Worm (Caenorhabditis elegans): ENCODE data around the gene cec-6.

The cec-6 gene

DNA sequence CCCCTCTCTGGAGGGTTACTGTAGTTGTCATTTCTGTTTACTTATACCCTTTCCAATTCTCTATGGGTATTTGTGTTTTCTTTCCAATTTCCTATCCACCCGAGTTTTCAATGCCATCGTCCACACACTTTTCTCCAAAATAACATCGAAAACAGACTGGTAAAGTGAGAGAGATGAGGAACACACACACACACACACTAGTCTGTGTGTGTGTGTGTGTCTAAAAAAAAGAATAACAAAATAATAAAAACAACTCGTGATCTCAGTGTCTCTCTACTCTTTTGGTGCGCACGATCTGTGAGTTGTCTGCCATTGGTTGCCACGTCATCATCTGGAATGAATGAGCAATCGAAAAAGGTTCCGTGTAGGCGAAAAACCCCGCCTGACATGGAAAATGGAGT, 41.7 kb downstream of the cec-6 start (continued):
- TF ChIP-seq daf-12 (tag; optimal IDR thresholded peaks at IDR 0.05) = no peak
- TF ChIP-seq egl-27 (tag; optimal IDR thresholded peaks at IDR 0.05) = no peak
- no peak for TF ChIP-seq tag-97 (GFP tag; IDR thresholded peaks at IDR 0.05)
- TF ChIP-seq nhr-41 (GFP tag; IDR thresholded peaks at IDR 0.05) = no peak
- peak; percentile 64 for TF ChIP-seq nhr-28 (tag; optimal IDR thresholded peaks at IDR 0.05)
- TF ChIP-seq hlh-11 (tag; optimal IDR thresholded peaks at IDR 0.05) = peak; percentile 26
- TF ChIP-seq arid-1 (GFP tag; conservative IDR thresholded peaks at IDR 0.05) = no peak
- TF ChIP-seq dve-1 (tag; optimal IDR thresholded peaks at IDR 0.05; ENCODE audit: insufficient read depth) = peak; percentile 46
- peak in 1 of 2 experiments; percentile 96 for TF ChIP-seq daf-16 (GFP tag; optimal IDR thresholded peaks at IDR 0.05)
- peak; percentile 83 for TF ChIP-seq daf-16 (tag; optimal IDR thresholded peaks at IDR 0.05)
- TF ChIP-seq ceh-28 (tag; optimal IDR thresholded peaks at IDR 0.05) = no peak
- peak in 1 of 2 experiments; percentile 39 for TF ChIP-seq mdl-1 (tag; optimal IDR thresholded peaks at IDR 0.05)
- no peak for TF ChIP-seq hmg-1.1 (GFP tag; IDR thresholded peaks at IDR 0.05)
- no peak for TF ChIP-seq nhr-102 (tag; optimal IDR thresholded peaks at IDR 0.05)
- TF ChIP-seq nhr-42 (GFP tag; IDR thresholded peaks at IDR 0.05) = no peak
- TF ChIP-seq lim-7 (GFP tag; IDR thresholded peaks at IDR 0.05) = no peak

DNA sequence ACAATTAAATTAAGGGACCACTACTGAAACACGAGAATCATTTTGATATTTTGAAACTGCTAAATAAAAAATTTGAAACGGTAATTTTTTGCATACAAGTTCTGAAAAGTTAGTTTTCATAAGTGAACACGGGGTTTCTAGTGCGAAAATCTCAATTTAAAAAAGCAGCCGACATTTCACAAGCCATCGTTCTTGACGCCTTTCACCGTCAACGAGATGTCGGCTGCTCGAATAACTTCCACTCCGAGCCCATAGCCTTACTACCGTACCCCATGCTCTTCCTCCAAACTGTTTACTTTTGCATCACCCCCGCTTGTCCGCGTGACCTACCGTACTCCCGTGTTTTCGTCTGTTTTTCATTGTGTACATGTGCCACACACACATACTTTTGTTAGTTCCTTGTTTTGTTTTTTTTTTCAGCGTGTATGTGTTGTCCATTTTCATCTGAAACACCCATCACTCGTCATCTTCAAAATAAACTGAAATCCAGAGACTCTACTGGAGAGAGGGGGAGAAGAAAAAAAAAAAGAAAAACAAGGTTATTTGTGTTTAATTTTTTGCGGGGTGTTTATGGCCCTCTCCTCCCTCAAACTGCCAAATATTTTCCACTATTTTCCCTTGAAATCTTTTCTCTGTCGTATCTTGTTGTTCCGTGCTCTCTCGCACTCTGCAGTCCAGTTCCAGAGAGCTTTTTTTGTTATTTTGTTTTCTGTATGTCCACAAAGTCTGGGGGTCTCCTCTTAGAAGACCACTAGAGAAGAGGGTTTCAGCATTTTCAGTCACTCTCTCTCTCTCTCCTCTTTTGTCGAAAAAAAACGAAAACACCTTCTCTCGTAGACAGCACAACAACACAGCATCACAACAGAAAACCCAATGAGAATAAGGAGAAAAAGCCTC, 43.6 kb downstream of the cec-6 start:
- TF ChIP-seq pha-4 (GFP tag; IDR thresholded peaks at IDR 0.05) = no peak
- peak; percentile 28 for TF ChIP-seq pha-4 (tag; optimal IDR thresholded peaks at IDR 0.05)
- TF ChIP-seq daf-19 (GFP tag; conservative IDR thresholded peaks at IDR 0.05) = no peak
- no peak for TF ChIP-seq zfp-2 (tag; optimal IDR thresholded peaks at IDR 0.05)
- TF ChIP-seq lin-15B (tag; optimal IDR thresholded peaks at IDR 0.05) = no peak
- peak; percentile 61 for TF ChIP-seq aha-1 (tag)
- TF ChIP-seq egl-27 (tag; optimal IDR thresholded peaks at IDR 0.05) = no peak
- TF ChIP-seq daf-16 (GFP tag; optimal IDR thresholded peaks at IDR 0.05) = peak in 1 of 2 experiments; percentile 99
- peak; percentile 32 for TF ChIP-seq daf-16 (tag; optimal IDR thresholded peaks at IDR 0.05)
- no peak for TF ChIP-seq ceh-20 (GFP tag; IDR thresholded peaks at IDR 0.05)
- TF ChIP-seq fkh-10 (GFP tag; optimal IDR thresholded peaks at IDR 0.05) = no peak
- no peak for TF ChIP-seq nhr-6 (tag; optimal IDR thresholded peaks at IDR 0.05)
- TF ChIP-seq nhr-111 (GFP tag; optimal IDR thresholded peaks at IDR 0.05) = no peak
- no peak for TF ChIP-seq pqm-1 (tag; optimal IDR thresholded peaks at IDR 0.05)
- no peak for TF ChIP-seq gei-8 (GFP tag; optimal IDR thresholded peaks at IDR 0.05)
- TF ChIP-seq madf-5 (GFP tag; IDR thresholded peaks at IDR 0.05) = no peak
- TF ChIP-seq hmg-1.1 (GFP tag; IDR thresholded peaks at IDR 0.05) = no peak
- no peak for TF ChIP-seq jun-1 (tag; optimal IDR thresholded peaks at IDR 0.05)
- no peak for TF ChIP-seq mdl-1 (tag; optimal IDR thresholded peaks at IDR 0.05)
- no peak for TF ChIP-seq nhr-11 (tag; optimal IDR thresholded peaks at IDR 0.05)
- no peak for TF ChIP-seq lin-1 (GFP tag; IDR thresholded peaks at IDR 0.05)
- 0 out of 2 replicates have a peak, but pooled peaks have one; percentile 24 for TF ChIP-seq snpc-1.2 (GFP tag; IDR thresholded peaks at IDR 0.05)
- TF ChIP-seq nhr-237 (tag; optimal IDR thresholded peaks at IDR 0.05) = no peak
- no peak for TF ChIP-seq madf-9 (GFP tag; conservative IDR thresholded peaks at IDR 0.05)
- TF ChIP-seq T26A8.4 (GFP tag; IDR thresholded peaks at IDR 0.05) = no peak
- no peak for TF ChIP-seq ces-1 (GFP tag; optimal IDR thresholded peaks at IDR 0.05)
- no peak for TF ChIP-seq vab-7 (GFP tag; IDR thresholded peaks at IDR 0.05)
- no peak for TF ChIP-seq nhr-41 (GFP tag; IDR thresholded peaks at IDR 0.05)
- no peak for TF ChIP-seq nhr-10 (tag; optimal IDR thresholded peaks at IDR 0.05)
- no peak for TF ChIP-seq lin-39 (tag; optimal IDR thresholded peaks at IDR 0.05)
- TF ChIP-seq zip-11 (GFP tag; IDR thresholded peaks at IDR 0.05) = no peak
- no peak for TF ChIP-seq dmd-6 (GFP tag; IDR thresholded peaks at IDR 0.05)
- no peak for TF ChIP-seq mes-2 (tag; optimal IDR thresholded peaks at IDR 0.05; ENCODE audit: poor library complexity, severe bottlenecking)
- no peak for TF ChIP-seq Y75B8A.6 (GFP tag; IDR thresholded peaks at IDR 0.05)
- TF ChIP-seq nhr-25 (tag; optimal IDR thresholded peaks at IDR 0.05; ENCODE audit: borderline replicate concordance, insufficient read depth) = no peak
- TF ChIP-seq lir-3 (tag; optimal IDR thresholded peaks at IDR 0.05) = no peak
- no peak for TF ChIP-seq egl-43 (GFP tag; IDR thresholded peaks at IDR 0.05)
- TF ChIP-seq tag-97 (GFP tag; IDR thresholded peaks at IDR 0.05) = no peak
